Fruit fly (Drosophila melanogaster) whole organism, embryonic: ENCODE measurements around the gene CG4783.

Experiments
- CG10209 ChIP-seq: fragments of 200-800 bp; sonication (Bioruptor generic); optimal IDR thresholded peaks from 3 replicates; lab custom pipeline; 2017; ENCODE audit warnings: missing biosample characterization, mild to moderate bottlenecking, missing genetic modification characterization, missing genetic modification reagents
- CG12744 ChIP-seq: fragments of 200-800 bp; sonication (Bioruptor generic); optimal IDR thresholded peaks from 2 replicates; lab custom pipeline; 2016; ENCODE audit warnings: missing biosample characterization, missing genetic modification characterization
- CG14710 ChIP-seq: fragments of 200-800 bp; sonication (Bioruptor generic); optimal IDR thresholded peaks from 3 replicates; lab custom pipeline; 2019; ENCODE audit warnings: missing biosample characterization, mild to moderate bottlenecking, missing genetic modification characterization, moderate library complexity
- CG7271 ChIP-seq: fragments of 200-800 bp; sonication (Bioruptor generic); optimal IDR thresholded peaks from 2 replicates; lab custom pipeline; 2018; ENCODE audit warnings: missing biosample characterization, mild to moderate bottlenecking, missing genetic modification characterization, moderate library complexity
- Hmx ChIP-seq: fragments of 200-800 bp; sonication (Bioruptor generic); optimal IDR thresholded peaks from 2 replicates; lab custom pipeline; 2016; ENCODE audit warnings: missing biosample characterization, missing genetic modification characterization
- NC2α ChIP-seq: fragments of 200-800 bp; sonication (Bioruptor generic); optimal IDR thresholded peaks from 2 replicates; lab custom pipeline; 2016; ENCODE audit warnings: missing biosample characterization, missing genetic modification characterization
- Six4 ChIP-seq: fragments of 200-800 bp; sonication (Bioruptor generic); optimal IDR thresholded peaks from 2 replicates; lab custom pipeline; 2016; ENCODE audit warnings: missing biosample characterization, missing genetic modification characterization
- en ChIP-seq: fragments of 200-800 bp; sonication (Bioruptor generic); optimal IDR thresholded peaks from 2 replicates; lab custom pipeline; 2016; ENCODE audit warnings: missing biosample characterization, missing genetic modification characterization
- sd ChIP-seq: fragments of 200-800 bp; sonication (Bioruptor generic); optimal IDR thresholded peaks from 3 replicates; lab custom pipeline; 2018; ENCODE audit warnings: missing biosample characterization, mild to moderate bottlenecking, missing genetic modification characterization, moderate library complexity
- slp2 ChIP-seq: fragments of 200-800 bp; sonication (Bioruptor generic); optimal IDR thresholded peaks from 2 replicates; lab custom pipeline; 2016; ENCODE audit warnings: missing biosample characterization, missing genetic modification characterization

- TF ChIP-seq sd (tag; lab: Kevin White, UChicago) (no peak), CG10209 (GFP tag; lab: Kevin White, UChicago) (no peak), slp2 (GFP tag; lab: Kevin White, UChicago) (no peak), CG7271 (tag; lab: Kevin White, UChicago) (no peak), Hmx (GFP tag; lab: Kevin White, UChicago) (no peak), en (GFP tag; lab: Kevin White, UChicago) (no peak), CG14710 (tag; lab: Kevin White, UChicago) (no peak), NC2α (GFP tag; lab: Kevin White, UChicago) (no peak), Six4 (no peak), CG12744 (GFP tag; lab: Kevin White, UChicago) (no peak)
Measured at dm6 chr3R:19901742-19902141, 46.5 kb upstream of the CG4783 start.
